Worm (Caenorhabditis elegans) whole organism, young adult: Measurements from ENCODE around the gene unc-79.
A peak's percentile ranks its signal among the peaks of the same experiment; 100 is the strongest.

Experiments
- B0261.1 ChIP-seq: sonication (generic microtip); optimal IDR thresholded peaks from 2 replicates; lab custom pipeline; 2016; ENCODE audit warnings: mild to moderate bottlenecking, missing genetic modification characterization, moderate library complexity, missing compliant biosample characterization
- C06A6.2 ChIP-seq: fragments of 200-800 bp; sonication (Bioruptor generic); conservative IDR thresholded peaks from 2 replicates; pipeline ENCODE4 v1.3.6; 2022; ENCODE audit warnings: missing genetic modification characterization, missing compliant biosample characterization
- F22D6.2 ChIP-seq: sonication (generic microtip); optimal IDR thresholded peaks from 2 replicates; lab custom pipeline; 2016; ENCODE audit warnings: mild to moderate bottlenecking, missing genetic modification characterization, missing compliant biosample characterization
- F37B4.10 ChIP-seq: fragments of 200-800 bp; sonication (Bioruptor generic); IDR thresholded peaks from 2 replicates; pipeline ENCODE4 v1.3.6; 2022; ENCODE audit warnings: missing genetic modification characterization, missing compliant biosample characterization
- K12H6.12 ChIP-seq: fragments of 200-800 bp; sonication (Bioruptor generic); optimal IDR thresholded peaks from 2 replicates; lab custom pipeline; 2018; ENCODE audit warnings: mild to moderate bottlenecking, missing genetic modification characterization, missing compliant biosample characterization
- Y53F4B.3 ChIP-seq: fragments of 200-800 bp; sonication (Bioruptor generic); IDR thresholded peaks from 2 replicates; pipeline ENCODE4 v1.3.6; 2022; ENCODE audit warnings: missing genetic modification reagents, missing genetic modification characterization, missing compliant biosample characterization
- Y56A3A.18 ChIP-seq: fragments of 200-800 bp; sonication (Bioruptor generic); IDR thresholded peaks from 2 replicates; pipeline ENCODE4 v1.3.6; 2022; ENCODE audit warnings: missing genetic modification reagents, missing genetic modification characterization, missing compliant biosample characterization
- Y79H2A.3 ChIP-seq: fragments of 200-800 bp; sonication (Bioruptor generic); conservative IDR thresholded peaks from 2 replicates; pipeline ENCODE4 v1.3.6; 2022; ENCODE audit warnings: missing genetic modification reagents, missing genetic modification characterization, missing compliant biosample characterization
- ZK185.1 ChIP-seq: sonication (generic microtip); optimal IDR thresholded peaks from 2 replicates; lab custom pipeline; 2016; ENCODE audit warnings: mild to moderate bottlenecking, missing genetic modification characterization, missing compliant biosample characterization; ENCODE audit not compliant: poor library complexity, severe bottlenecking
- ama-1 ChIP-seq, 3 experiments: fragments of 150-350 bp in 1 of 3; sonication (generic microtip) in 2 of 3; optimal IDR thresholded peaks; 2 replicates each; lab custom pipeline; 2014 to 2018; ENCODE audit warnings: missing biosample characterization in 2 of 3, missing genetic modification characterization in 2 of 3, missing genetic modification reagents in 2 of 3
- atf-7 ChIP-seq: sonication (generic microtip); optimal IDR thresholded peaks from 2 replicates; lab custom pipeline; 2017; ENCODE audit warnings: mild to moderate bottlenecking, missing genetic modification characterization, missing compliant biosample characterization
- attf-5 ChIP-seq: fragments of 200-800 bp; sonication (Bioruptor generic); optimal IDR thresholded peaks from 2 replicates; lab custom pipeline; 2018; ENCODE audit warnings: mild to moderate bottlenecking, missing genetic modification characterization, missing compliant biosample characterization
- bed-1 ChIP-seq: fragments of 200-800 bp; sonication (Bioruptor generic); IDR thresholded peaks from 2 replicates; pipeline ENCODE4 v1.3.6; 2022; ENCODE audit warnings: missing genetic modification reagents, missing genetic modification characterization, missing compliant biosample characterization
- cebp-1 ChIP-seq, 2 experiments: fragments of 200-800 bp in 1 of 2; sonication (Bioruptor generic) in 1 of 2; sonication (generic microtip) in 1 of 2; IDR thresholded peaks in 1 of 2; optimal IDR thresholded peaks in 1 of 2; 2 replicates each; pipeline versions ENCODE4 v1.3.6 to Lab custom; 2017 to 2022; ENCODE audit warnings: missing compliant biosample characterization in 2 of 2, missing genetic modification characterization in 2 of 2, mild to moderate bottlenecking in 1 of 2, missing genetic modification reagents in 1 of 2, moderate library complexity in 1 of 2
- ceh-91 ChIP-seq: fragments of 200-800 bp; sonication (Bioruptor generic); IDR thresholded peaks from 2 replicates; pipeline ENCODE4 v1.3.6; 2022; ENCODE audit warnings: missing genetic modification reagents, missing genetic modification characterization, missing compliant biosample characterization
- dox-1 ChIP-seq: fragments of 200-800 bp; sonication (Bioruptor generic); IDR thresholded peaks from 2 replicates; pipeline ENCODE4 v1.3.6; 2022; ENCODE audit warnings: missing genetic modification reagents, missing genetic modification characterization, missing compliant biosample characterization
- dpff-1 ChIP-seq: sonication (generic microtip); optimal IDR thresholded peaks from 2 replicates; lab custom pipeline; 2017; ENCODE audit warnings: mild to moderate bottlenecking, missing genetic modification characterization, missing compliant biosample characterization
- gei-17 ChIP-seq: fragments of 200-800 bp; sonication (Bioruptor generic); optimal IDR thresholded peaks from 2 replicates; lab custom pipeline; 2018; ENCODE audit warnings: mild to moderate bottlenecking, missing genetic modification characterization, missing compliant biosample characterization
- hlh-26 ChIP-seq: fragments of 200-800 bp; sonication (Bioruptor generic); conservative IDR thresholded peaks from 2 replicates; pipeline ENCODE4 v1.3.6; 2022; ENCODE audit warnings: missing genetic modification reagents, missing genetic modification characterization, missing compliant biosample characterization
- hmg-1.2 ChIP-seq: fragments of 200-800 bp; sonication (Bioruptor generic); IDR thresholded peaks from 2 replicates; pipeline ENCODE4 v1.3.6; 2022; ENCODE audit warnings: missing genetic modification reagents, missing genetic modification characterization, missing compliant biosample characterization
- lin-35 ChIP-seq, 3 experiments: fragments of 150-350 bp in 2 of 3; sonication (generic microtip) in 1 of 3; optimal IDR thresholded peaks; 2 replicates each; lab custom pipeline; 2014 to 2018; ENCODE audit warnings: missing biosample characterization in 3 of 3, missing genetic modification characterization in 3 of 3, missing genetic modification reagents in 3 of 3
- lin-40 ChIP-seq: sonication (generic microtip); optimal IDR thresholded peaks from 2 replicates; lab custom pipeline; 2016; ENCODE audit warnings: missing genetic modification characterization, mild to moderate bottlenecking, missing compliant biosample characterization, missing genotype, missing genetic modification reagents
- lir-1 ChIP-seq: fragments of 200-800 bp; sonication (Bioruptor generic); conservative IDR thresholded peaks from 2 replicates; pipeline ENCODE4 v1.3.6; 2022; ENCODE audit warnings: missing genetic modification reagents, missing genetic modification characterization, missing compliant biosample characterization
- lsl-1 ChIP-seq: fragments of 200-800 bp; sonication (Bioruptor generic); optimal IDR thresholded peaks from 2 replicates; lab custom pipeline; 2018; ENCODE audit warnings: mild to moderate bottlenecking, missing genetic modification characterization, moderate library complexity, missing compliant biosample characterization
- madf-10 ChIP-seq: sonication (generic microtip); optimal IDR thresholded peaks from 2 replicates; lab custom pipeline; 2016; ENCODE audit warnings: mild to moderate bottlenecking, missing genetic modification characterization, missing compliant biosample characterization
- madf-3 ChIP-seq: fragments of 200-800 bp; sonication (Bioruptor generic); IDR thresholded peaks from 2 replicates; pipeline ENCODE4 v1.3.6; 2022; ENCODE audit warnings: missing genetic modification reagents, missing genetic modification characterization, missing compliant biosample characterization
- madf-6 ChIP-seq: fragments of 200-800 bp; sonication (Bioruptor generic); IDR thresholded peaks from 2 replicates; pipeline ENCODE4 v1.3.6; 2022; ENCODE audit warnings: missing genetic modification reagents, missing genetic modification characterization, missing compliant biosample characterization
- mcd-1 ChIP-seq: fragments of 200-800 bp; sonication (Bioruptor generic); IDR thresholded peaks from 2 replicates; pipeline ENCODE4 v1.3.6; 2022; ENCODE audit warnings: missing genetic modification reagents, missing genetic modification characterization, missing compliant biosample characterization
- mel-28 ChIP-seq: sonication (generic microtip); optimal IDR thresholded peaks from 2 replicates; lab custom pipeline; 2016; ENCODE audit warnings: borderline replicate concordance, mild to moderate bottlenecking, missing genetic modification characterization, missing compliant biosample characterization
- mes-4 ChIP-seq: sonication (generic microtip); optimal IDR thresholded peaks from 2 replicates; lab custom pipeline; 2016; ENCODE audit warnings: missing genotype, missing genetic modification characterization, missing compliant biosample characterization
- nfya-2 ChIP-seq: fragments of 200-800 bp; sonication (Bioruptor generic); IDR thresholded peaks from 2 replicates; pipeline ENCODE4 v1.3.6; 2022; ENCODE audit warnings: missing genetic modification reagents, missing genetic modification characterization, missing compliant biosample characterization
- nfyb-1 ChIP-seq: fragments of 200-800 bp; sonication (Bioruptor generic); IDR thresholded peaks from 2 replicates; pipeline ENCODE4 v1.3.6; 2022; ENCODE audit warnings: missing genetic modification reagents, missing genetic modification characterization, missing compliant biosample characterization
- nhr-90 ChIP-seq: sonication (generic microtip); optimal IDR thresholded peaks from 2 replicates; lab custom pipeline; 2016; ENCODE audit warnings: missing genotype, mild to moderate bottlenecking, missing genetic modification characterization, missing compliant biosample characterization
- repo-1 ChIP-seq: sonication (generic microtip); optimal IDR thresholded peaks from 2 replicates; lab custom pipeline; 2017; ENCODE audit warnings: mild to moderate bottlenecking, missing genetic modification characterization, missing compliant biosample characterization
- rpc-1 ChIP-seq, 2 experiments: fragments of 150-350 bp in 1 of 2; sonication (generic microtip) in 1 of 2; optimal IDR thresholded peaks; 2 replicates each; lab custom pipeline; 2014 to 2018; ENCODE audit warnings: missing biosample characterization in 1 of 2, missing genetic modification characterization in 1 of 2, missing genetic modification reagents in 1 of 2, missing genotype in 1 of 2
- snpc-3.4 ChIP-seq: sonication (generic microtip); optimal IDR thresholded peaks from 2 replicates; lab custom pipeline; 2017; ENCODE audit warnings: missing genetic modification characterization, mild to moderate bottlenecking, missing compliant biosample characterization, antibody characterized with exemption, moderate library complexity, missing genotype, missing genetic modification reagents
- snpc-4 ChIP-seq, 5 experiments: fragments of 150-350 bp in 1 of 5; sonication (generic microtip) in 4 of 5; optimal IDR thresholded peaks; 2 replicates each; lab custom pipeline; 2014 to 2018; ENCODE audit warnings: missing genetic modification characterization in 5 of 5, missing biosample characterization in 3 of 5, antibody characterized with exemption in 2 of 5, mild to moderate bottlenecking in 2 of 5, missing compliant biosample characterization in 2 of 5, missing genotype in 2 of 5, moderate library complexity in 2 of 5, missing genetic modification reagents in 1 of 5
- sptf-2 ChIP-seq: fragments of 200-800 bp; sonication (Bioruptor generic); optimal IDR thresholded peaks from 2 replicates; lab custom pipeline; 2018; ENCODE audit warnings: mild to moderate bottlenecking, missing genetic modification characterization, missing compliant biosample characterization
- tbx-9 ChIP-seq: sonication (generic microtip); optimal IDR thresholded peaks from 2 replicates; lab custom pipeline; 2016; ENCODE audit warnings: borderline replicate concordance, missing genetic modification characterization, inconsistent platforms, missing compliant biosample characterization
- unc-130 ChIP-seq: sonication (generic microtip); optimal IDR thresholded peaks from 2 replicates; lab custom pipeline; 2016; ENCODE audit warnings: missing genetic modification reagents, missing genetic modification characterization, missing compliant biosample characterization
- xnd-1 ChIP-seq: sonication (generic microtip); optimal IDR thresholded peaks from 2 replicates; lab custom pipeline; 2016; ENCODE audit warnings: missing genotype, missing genetic modification reagents, missing genetic modification characterization, missing compliant biosample characterization
- ztf-22 ChIP-seq: fragments of 200-800 bp; sonication (Bioruptor generic); optimal IDR thresholded peaks from 2 replicates; lab custom pipeline; 2018; ENCODE audit warnings: mild to moderate bottlenecking, missing genetic modification characterization, moderate library complexity, missing compliant biosample characterization
- ztf-28 ChIP-seq: fragments of 200-800 bp; sonication (Bioruptor generic); IDR thresholded peaks from 2 replicates; pipeline ENCODE4 v1.3.6; 2022; ENCODE audit warnings: missing genetic modification reagents, missing genetic modification characterization, missing compliant biosample characterization

The unc-79 gene

ce11 chrIII:4066333-4066732, at the start of gene unc-79:
Gene unc-79 (plus strand): TSS chrIII:4066633.
- TF ChIP-seq lsl-1 (no peak), madf-10 (tag; lab: Kevin White, UChicago) (no peak)

- TF ChIP-seq ceh-91 = no peak
- 0 out of 2 replicates have a peak, but pooled peaks have one; percentile 14 for TF ChIP-seq madf-3 (GFP tag; lab: Robert Waterston, UW)
Observed at ce11 chrIII:4017527-4017926, 48.9 kb upstream of the unc-79 start, which contains the start of gene tbb-2. Gene tbb-2 (minus strand): TSS chrIII:4017627.

ce11 chrIII:4018095-4018498, 48.3 kb upstream of the unc-79 start:
- TF ChIP-seq ztf-28 (GFP tag; lab: Robert Waterston, UW) (no peak), dox-1 (peak; percentile 51; the same call in 1 of the 2 replicates), tbx-9 (tag; lab: Kevin White, UChicago) (no peak), lir-1 (no peak), Y79H2A.3 (GFP tag; lab: Robert Waterston, UW) (no peak), ceh-91 (no peak), gei-17 (GFP tag; lab: Kevin White, UChicago) (no peak), lin-40 (peak; percentile 11), ZK185.1 (tag; lab: Kevin White, UChicago) (no peak), ama-1 (optimal IDR thresholded peaks at IDR 0.05; lab: Kevin White, UChicago) (peak; percentile 41), ama-1 (GFP tag; optimal IDR thresholded peaks at IDR 0.05; lab: Kevin White, UChicago) (no peak), mcd-1 (GFP tag; lab: Robert Waterston, UW) (peak; percentile 31; the same call in 1 of the 2 replicates), F22D6.2 (tag; lab: Kevin White, UChicago) (no peak), hlh-26 (no peak), nhr-90 (tag; lab: Kevin White, UChicago) (peak; percentile 7), mel-28 (tag; lab: Kevin White, UChicago) (no peak), hmg-1.2 (GFP tag; lab: Robert Waterston, UW) (peak; percentile 30), attf-5 (GFP tag; lab: Kevin White, UChicago) (peak; percentile 86), xnd-1 (tag; lab: Kevin White, UChicago) (no peak), rpc-1 (optimal IDR thresholded peaks at IDR 0.05; lab: Kevin White, UChicago) (no peak), rpc-1 (tag; optimal IDR thresholded peaks at IDR 0.05; lab: Kevin White, UChicago) (no peak), bed-1 (GFP tag; lab: Robert Waterston, UW) (no peak), ztf-22 (GFP tag; lab: Kevin White, UChicago) (no peak), B0261.1 (tag; lab: Kevin White, UChicago) (no peak), snpc-4 (GFP tag; optimal IDR thresholded peaks at IDR 0.05; lab: Kevin White, UChicago) (peak; percentile 17), snpc-4 (tag; optimal IDR thresholded peaks at IDR 0.05; lab: Kevin White, UChicago) (peak in 3 of 4 experiments; percentile 27 to 61 (median 41)), C06A6.2 (GFP tag; lab: Robert Waterston, UW) (peak; percentile 40; the same call in 1 of the 2 replicates), repo-1 (tag; lab: Kevin White, UChicago) (peak; percentile 8), cebp-1 (GFP tag; IDR thresholded peaks at IDR 0.05; lab: Robert Waterston, UW) (peak; percentile 99), cebp-1 (tag; optimal IDR thresholded peaks at IDR 0.05; lab: Kevin White, UChicago) (peak; percentile 100), K12H6.12 (peak; percentile 83), unc-130 (GFP tag; lab: Kevin White, UChicago) (no peak), nfyb-1 (peak; percentile 76), lin-35 (GFP tag; optimal IDR thresholded peaks at IDR 0.05; lab: Kevin White, UChicago) (peak in 1 of 3 experiments; percentile 55), dpff-1 (no peak), Y56A3A.18 (GFP tag; lab: Robert Waterston, UW) (no peak), nfya-2 (no peak), F37B4.10 (GFP tag; lab: Robert Waterston, UW) (no peak), mes-4 (tag; lab: Kevin White, UChicago) (no peak), Y53F4B.3 (no peak), snpc-3.4 (no peak), atf-7 (tag; lab: Kevin White, UChicago) (no peak), madf-6 (GFP tag; lab: Robert Waterston, UW) (no peak), sptf-2 (GFP tag; lab: Kevin White, UChicago) (no peak)
